Worm (Caenorhabditis elegans) whole organism, mixed stage, embryonic: ENCODE results near the gene M88.4.

Experiments used
- M03D4.4 ChIP-seq: sonication (generic microtip); optimal IDR thresholded peaks from 2 replicates; lab custom pipeline; 2017; ENCODE audit warnings: mild to moderate bottlenecking, missing genetic modification characterization, missing compliant biosample characterization
- bed-3 ChIP-seq: fragments of 200-800 bp; sonication (Bioruptor generic); optimal IDR thresholded peaks from 3 replicates; lab custom pipeline; 2018; ENCODE audit warnings: mild to moderate bottlenecking, missing genetic modification characterization, moderate library complexity, missing compliant biosample characterization
- blmp-1 ChIP-seq: fragments of 150-350 bp; optimal IDR thresholded peaks from 2 replicates; lab custom pipeline; 2014; ENCODE audit warnings: missing biosample characterization, missing genetic modification characterization
- ceh-39 ChIP-seq: fragments of 150-350 bp; optimal IDR thresholded peaks from 2 replicates; lab custom pipeline; 2014; ENCODE audit warnings: missing biosample characterization, missing genetic modification characterization
- ceh-43 ChIP-seq: fragments of 200-800 bp; sonication (Bioruptor generic); optimal IDR thresholded peaks from 2 replicates; lab custom pipeline; 2018; ENCODE audit warnings: mild to moderate bottlenecking, missing genetic modification characterization, moderate library complexity, missing compliant biosample characterization
- ceh-83 ChIP-seq: fragments of 200-800 bp; sonication (Bioruptor generic); optimal IDR thresholded peaks from 2 replicates; lab custom pipeline; 2018; ENCODE audit warnings: mild to moderate bottlenecking, missing genetic modification characterization, missing compliant biosample characterization
- ces-1 ChIP-seq: fragments of 150-350 bp; optimal IDR thresholded peaks from 2 replicates; lab custom pipeline; 2014; ENCODE audit warnings: missing biosample characterization, missing genetic modification reagents, missing genetic modification characterization
- cnd-1 ChIP-seq: fragments of 200-800 bp; sonication (Bioruptor generic); optimal IDR thresholded peaks from 2 replicates; lab custom pipeline; 2018; ENCODE audit warnings: mild to moderate bottlenecking, missing genetic modification characterization, missing compliant biosample characterization
- drap-1 ChIP-seq: fragments of 200-800 bp; sonication (Bioruptor generic); optimal IDR thresholded peaks from 3 replicates; lab custom pipeline; 2018; ENCODE audit warnings: mild to moderate bottlenecking, missing genetic modification characterization, missing compliant biosample characterization
- elt-1 ChIP-seq: sonication (generic microtip); optimal IDR thresholded peaks from 2 replicates; lab custom pipeline; 2017; ENCODE audit warnings: missing genetic modification characterization, mild to moderate bottlenecking, missing compliant biosample characterization, antibody characterized with exemption, moderate library complexity, borderline replicate concordance; ENCODE audit not compliant: insufficient read depth
- elt-3 ChIP-seq: fragments of 150-350 bp; optimal IDR thresholded peaks from 2 replicates; lab custom pipeline; 2014; ENCODE audit warnings: missing biosample characterization, missing genetic modification characterization
- flh-1 ChIP-seq: fragments of 200-800 bp; sonication (Bioruptor generic); optimal IDR thresholded peaks from 2 replicates; lab custom pipeline; 2018; ENCODE audit warnings: mild to moderate bottlenecking, missing genetic modification characterization, moderate library complexity, missing compliant biosample characterization
- ham-2 ChIP-seq: fragments of 200-800 bp; sonication (Bioruptor generic); optimal IDR thresholded peaks from 2 replicates; lab custom pipeline; 2018; ENCODE audit warnings: mild to moderate bottlenecking, missing genetic modification characterization, missing compliant biosample characterization
- hlh-1 ChIP-seq: fragments of 150-350 bp; optimal IDR thresholded peaks from 2 replicates; lab custom pipeline; 2014; ENCODE audit warnings: missing biosample characterization, missing genetic modification reagents, missing genetic modification characterization
- lin-32 ChIP-seq: fragments of 200-800 bp; sonication (Bioruptor generic); optimal IDR thresholded peaks from 2 replicates; lab custom pipeline; 2018; ENCODE audit warnings: mild to moderate bottlenecking, missing genetic modification characterization, missing compliant biosample characterization
- lsy-2 ChIP-seq: fragments of 150-350 bp; optimal IDR thresholded peaks from 2 replicates; lab custom pipeline; 2014; ENCODE audit warnings: missing biosample characterization, missing genetic modification characterization
- mab-5 ChIP-seq: fragments of 150-350 bp; optimal IDR thresholded peaks from 2 replicates; lab custom pipeline; 2014; ENCODE audit warnings: missing biosample characterization, missing genetic modification characterization
- mep-1 ChIP-seq: fragments of 150-350 bp; optimal IDR thresholded peaks from 2 replicates; lab custom pipeline; 2017; ENCODE audit warnings: missing biosample characterization, missing genetic modification reagents, missing genetic modification characterization, inconsistent platforms
- mls-2 ChIP-seq: sonication (generic microtip); optimal IDR thresholded peaks from 2 replicates; lab custom pipeline; 2016; ENCODE audit warnings: mild to moderate bottlenecking, missing genetic modification characterization, moderate library complexity, missing compliant biosample characterization
- nhr-12 ChIP-seq: fragments of 150-350 bp; optimal IDR thresholded peaks from 2 replicates; lab custom pipeline; 2014; ENCODE audit warnings: missing biosample characterization, missing genetic modification characterization
- nhr-2 ChIP-seq: fragments of 150-350 bp; optimal IDR thresholded peaks from 2 replicates; lab custom pipeline; 2014; ENCODE audit warnings: missing biosample characterization, missing genetic modification characterization
- nhr-237 ChIP-seq: fragments of 150-350 bp; optimal IDR thresholded peaks from 2 replicates; lab custom pipeline; 2014; ENCODE audit warnings: missing biosample characterization, missing genetic modification characterization
- nhr-28 ChIP-seq: fragments of 150-350 bp; optimal IDR thresholded peaks from 2 replicates; lab custom pipeline; 2014; ENCODE audit warnings: missing biosample characterization, missing genetic modification characterization
- nhr-76 ChIP-seq: sonication (generic microtip); optimal IDR thresholded peaks from 2 replicates; lab custom pipeline; 2017; ENCODE audit warnings: missing biosample characterization, missing genetic modification characterization
- pha-4 ChIP-seq: fragments of 150-350 bp; optimal IDR thresholded peaks from 2 replicates; lab custom pipeline; 2018; ENCODE audit warnings: missing biosample characterization, missing genetic modification reagents, missing genetic modification characterization
- snpc-4 ChIP-seq: fragments of 150-350 bp; optimal IDR thresholded peaks from 2 replicates; lab custom pipeline; 2014; ENCODE audit warnings: missing biosample characterization, missing genetic modification characterization
- sptf-1 ChIP-seq: sonication (generic microtip); optimal IDR thresholded peaks from 2 replicates; lab custom pipeline; 2017; ENCODE audit warnings: mild to moderate bottlenecking, missing genetic modification characterization, moderate library complexity, missing compliant biosample characterization
- tbx-8 ChIP-seq: fragments of 200-800 bp; sonication (Bioruptor generic); optimal IDR thresholded peaks from 2 replicates; lab custom pipeline; 2018; ENCODE audit warnings: mild to moderate bottlenecking, missing genetic modification characterization, moderate library complexity, missing compliant biosample characterization
- unc-120 ChIP-seq: sonication (generic microtip); optimal IDR thresholded peaks from 2 replicates; lab custom pipeline; 2017; ENCODE audit warnings: missing genetic modification characterization, missing compliant biosample characterization; ENCODE audit not compliant: poor library complexity, severe bottlenecking
- unc-39 ChIP-seq: fragments of 150-350 bp; optimal IDR thresholded peaks from 2 replicates; lab custom pipeline; 2014; ENCODE audit warnings: missing biosample characterization, missing genetic modification characterization
- unc-62 ChIP-seq: fragments of 150-350 bp; optimal IDR thresholded peaks from 2 replicates; lab custom pipeline; 2014; ENCODE audit warnings: missing biosample characterization, missing genetic modification reagents, missing genetic modification characterization
- zip-8 ChIP-seq: fragments of 150-350 bp; optimal IDR thresholded peaks from 2 replicates; lab custom pipeline; 2014; ENCODE audit warnings: missing biosample characterization, missing genetic modification characterization
- ztf-11 ChIP-seq: fragments of 150-350 bp; optimal IDR thresholded peaks from 2 replicates; lab custom pipeline; 2014; ENCODE audit warnings: missing biosample characterization, missing genetic modification characterization

Gene M88.4

DNA sequence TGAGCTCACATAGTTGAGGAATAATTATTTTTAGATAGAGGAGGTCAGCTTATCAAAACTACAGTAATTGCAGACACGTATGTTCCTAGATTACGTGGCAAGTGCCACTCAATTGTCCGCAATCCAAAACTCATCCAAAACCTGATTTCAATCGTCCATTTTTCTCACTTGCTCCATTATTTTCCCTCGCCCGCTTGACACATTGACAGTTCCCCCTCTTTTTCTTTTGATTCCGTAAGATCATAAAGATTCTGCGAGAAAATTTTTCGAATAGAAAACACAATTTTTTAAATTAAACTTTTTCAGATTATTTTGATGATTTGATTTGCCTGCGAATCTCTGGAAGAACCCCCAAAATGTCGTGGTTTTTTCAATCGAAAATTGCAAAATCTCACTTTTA is at the start of gene M88.4:
Gene M88.4, plus strand, starts transcription at position 301 of the 400 bp plus-strand sequence.
- TF ChIP-seq lsy-2 (tag; lab: Kevin White, UChicago) = no peak
- TF ChIP-seq, all 35 proteins: peak for 0

DNA sequence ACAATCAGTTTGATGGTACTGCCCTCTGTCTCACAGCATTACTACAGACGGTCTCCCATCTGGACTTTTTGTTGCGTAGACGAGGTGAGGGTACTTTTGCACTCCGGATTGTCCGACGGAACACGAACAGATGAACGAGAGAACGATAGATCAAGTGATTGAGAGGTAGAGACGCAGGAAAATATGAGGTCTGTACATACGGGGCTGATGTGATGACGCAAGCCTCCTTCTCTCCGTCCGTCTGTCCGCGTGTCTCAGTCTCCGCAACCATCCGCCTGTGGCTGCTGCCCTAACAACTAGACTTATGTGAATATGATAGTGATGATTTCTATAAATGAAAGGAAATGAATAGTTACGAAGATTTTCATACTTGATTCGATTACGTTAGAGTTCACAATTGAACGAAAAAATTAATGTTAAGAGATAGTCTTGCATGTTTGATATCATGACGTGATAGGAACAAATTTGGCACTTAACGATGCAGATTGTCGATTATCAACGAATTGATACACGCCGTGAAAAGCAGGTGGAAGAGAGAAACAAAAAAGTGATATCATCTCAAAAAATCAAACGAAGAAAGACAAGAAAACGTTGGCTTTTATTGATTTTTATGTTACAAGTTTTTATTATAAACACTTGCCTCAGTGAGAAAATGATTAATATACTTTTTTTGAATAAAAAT is 46.1 kb upstream of the M88.4 start:
- peak; percentile 10 for TF ChIP-seq M03D4.4
- no peak for TF ChIP-seq nhr-76 (tag; lab: Kevin White, UChicago)
- TF ChIP-seq ztf-11 = peak; percentile 43
- TF ChIP-seq ceh-39 (tag; lab: Kevin White, UChicago) = peak; percentile 53
- no peak for TF ChIP-seq lsy-2 (tag; lab: Kevin White, UChicago)
- peak; percentile 30 for TF ChIP-seq pha-4 (tag; lab: Kevin White, UChicago)
- peak; percentile 41 for TF ChIP-seq sptf-1
- no peak for TF ChIP-seq lin-32 (GFP tag; lab: Kevin White, UChicago)
- TF ChIP-seq cnd-1 (tag; lab: Kevin White, UChicago) = peak; percentile 83
- TF ChIP-seq snpc-4 = no peak
- TF ChIP-seq tbx-8 (GFP tag; lab: Kevin White, UChicago) = no peak
- TF ChIP-seq hlh-1 (tag; lab: Kevin White, UChicago) = no peak
- TF ChIP-seq unc-62 (GFP tag; lab: Kevin White, UChicago) = peak; percentile 56
- no peak for TF ChIP-seq mls-2 (tag; lab: Kevin White, UChicago)
- TF ChIP-seq flh-1 (GFP tag; lab: Kevin White, UChicago) = no peak
- no peak for TF ChIP-seq mab-5 (tag; lab: Kevin White, UChicago)
- no peak for TF ChIP-seq nhr-237
- TF ChIP-seq unc-39 (tag; lab: Kevin White, UChicago) = no peak
- TF ChIP-seq ceh-43 (GFP tag; lab: Kevin White, UChicago) = no peak
- peak; percentile 34 for TF ChIP-seq ham-2 (GFP tag; lab: Kevin White, UChicago)
- peak; percentile 89 for TF ChIP-seq zip-8 (tag; lab: Kevin White, UChicago)
- TF ChIP-seq bed-3 (GFP tag; lab: Kevin White, UChicago) = no peak
- no peak for TF ChIP-seq elt-1 (tag; lab: Kevin White, UChicago)
- TF ChIP-seq nhr-28 (tag; lab: Kevin White, UChicago) = no peak
- peak; percentile 91 for TF ChIP-seq nhr-2 (tag; lab: Kevin White, UChicago)
- TF ChIP-seq mep-1 (tag; lab: Kevin White, UChicago) = peak; percentile 4
- TF ChIP-seq, all 35 proteins: peak for 11

DNA sequence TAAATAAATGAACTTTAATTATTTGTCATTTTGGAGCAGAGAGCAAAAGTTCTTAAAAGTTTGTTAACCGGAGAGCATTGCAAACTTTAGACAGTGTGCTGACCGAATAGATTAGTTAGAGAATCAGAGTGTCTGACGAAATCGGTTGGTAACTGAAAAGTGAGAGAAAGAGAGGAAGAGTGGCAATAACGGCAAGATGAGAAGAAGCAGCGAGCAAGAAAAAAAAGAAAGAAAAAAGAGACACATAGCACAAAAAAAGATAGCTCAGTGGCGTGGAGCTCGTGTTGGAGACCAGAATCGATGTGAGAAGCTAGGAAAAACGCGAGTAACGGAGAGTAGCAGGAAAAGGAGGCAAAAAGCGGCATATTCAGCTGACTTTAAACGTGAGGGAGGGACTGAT is 44.5 kb upstream of the M88.4 start:
- TF ChIP-seq snpc-4 = no peak
- peak; percentile 44 for TF ChIP-seq unc-120 (tag; lab: Kevin White, UChicago)
- TF ChIP-seq ces-1 = peak; percentile 56
- TF ChIP-seq nhr-12 (tag; lab: Kevin White, UChicago) = no peak

DNA sequence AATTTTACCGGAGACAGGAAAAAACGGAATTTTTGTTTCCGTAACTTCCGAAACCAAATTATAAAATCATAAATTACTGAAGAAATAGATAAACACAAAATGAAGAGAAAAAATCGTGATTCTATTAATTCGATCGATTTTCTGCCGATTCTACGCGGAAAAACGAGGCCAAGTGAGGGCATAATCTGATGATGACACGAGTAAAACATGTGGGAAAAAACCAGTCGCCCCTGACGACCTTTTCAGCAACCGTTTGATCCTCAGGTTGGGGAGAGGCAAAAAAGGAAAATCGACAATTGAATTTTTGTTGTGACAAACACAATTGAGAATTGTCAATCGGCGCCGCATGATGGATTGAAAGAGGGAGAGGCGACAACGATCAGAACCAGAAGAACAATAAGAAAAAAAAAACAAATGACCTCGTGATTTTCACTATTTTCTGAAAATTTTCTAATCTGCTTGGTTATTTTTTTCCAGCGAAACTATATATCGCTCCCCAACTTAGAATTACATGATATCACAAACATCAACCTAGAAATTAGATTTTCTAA is 43.8 kb upstream of the M88.4 start:
- TF ChIP-seq nhr-237 = no peak
- TF ChIP-seq elt-1 (tag; lab: Kevin White, UChicago) = no peak
- TF ChIP-seq elt-3 (tag; lab: Kevin White, UChicago) = no peak
- no peak for TF ChIP-seq mab-5 (tag; lab: Kevin White, UChicago)
- TF ChIP-seq ces-1 = no peak
- TF ChIP-seq nhr-28 (tag; lab: Kevin White, UChicago) = no peak
- no peak for TF ChIP-seq ceh-83 (GFP tag; lab: Kevin White, UChicago)
- no peak for TF ChIP-seq M03D4.4

DNA sequence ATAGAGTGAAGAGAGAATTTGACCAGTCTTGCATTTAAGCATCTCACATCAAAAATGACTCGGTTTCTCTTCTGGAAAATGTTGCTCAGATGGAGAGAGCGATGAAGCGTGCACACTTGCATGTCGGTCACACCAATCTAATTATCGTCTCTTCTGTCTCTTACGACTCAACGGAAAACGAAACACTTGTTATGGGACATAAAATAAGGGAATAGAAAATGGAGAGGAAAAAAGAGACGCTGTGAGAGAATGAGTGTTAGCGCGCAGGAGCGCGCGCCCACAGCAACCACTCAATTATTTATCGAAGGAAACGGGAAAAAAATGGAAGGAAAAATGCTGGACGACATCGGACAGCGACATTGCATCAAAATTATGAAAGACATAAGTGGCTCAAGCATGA is 43.1 kb upstream of the M88.4 start:
- no peak for TF ChIP-seq blmp-1 (tag; lab: Kevin White, UChicago)
- peak; percentile 20 for TF ChIP-seq M03D4.4
- peak; percentile 58 for TF ChIP-seq mls-2 (tag; lab: Kevin White, UChicago)
- no peak for TF ChIP-seq drap-1 (GFP tag; lab: Kevin White, UChicago)
- TF ChIP-seq hlh-1 (tag; lab: Kevin White, UChicago) = no peak
- peak; percentile 97 for TF ChIP-seq ces-1
- TF ChIP-seq, all 35 proteins: peak for 3
